Worm (Caenorhabditis elegans) whole organism, L4 larva: ENCODE results near the gene K09A9.6.

ENCODE experiments used
- D1046.2 ChIP-seq: fragments of 200-800 bp; sonication (Bioruptor generic); IDR thresholded peaks from 2 replicates; pipeline ENCODE4 v1.3.6; 2022; ENCODE audit warnings: missing genetic modification characterization, missing compliant biosample characterization
- F37D6.2 ChIP-seq: sonication (generic microtip); optimal IDR thresholded peaks from 2 replicates; lab custom pipeline; 2016; ENCODE audit warnings: mild to moderate bottlenecking, missing genetic modification characterization, missing compliant biosample characterization
- T20F7.1 ChIP-seq: fragments of 200-800 bp; sonication (Bioruptor generic); optimal IDR thresholded peaks from 2 replicates; lab custom pipeline; 2018; ENCODE audit warnings: mild to moderate bottlenecking, missing genetic modification characterization, missing compliant biosample characterization
- Y105C5A.15 ChIP-seq: fragments of 200-800 bp; sonication (Bioruptor generic); IDR thresholded peaks from 2 replicates; pipeline ENCODE4 v1.3.6; 2022; ENCODE audit warnings: missing genetic modification characterization, missing compliant biosample characterization
- ZK546.5 ChIP-seq, 2 experiments: sonication (generic microtip); optimal IDR thresholded peaks; 2 replicates each; lab custom pipeline; 2017; ENCODE audit warnings: missing biosample characterization in 2 of 2, missing genetic modification characterization in 2 of 2
- ama-1 ChIP-seq: fragments of 150-350 bp; optimal IDR thresholded peaks from 2 replicates; lab custom pipeline; 2014; ENCODE audit warnings: inconsistent platforms, mixed read lengths
- arid-1 ChIP-seq: fragments of 200-800 bp; sonication (Bioruptor generic); conservative IDR thresholded peaks from 2 replicates; pipeline ENCODE4 v1.3.6; 2022; ENCODE audit warnings: missing genetic modification reagents, missing genetic modification characterization, missing compliant biosample characterization
- attf-4 ChIP-seq: sonication (generic microtip); optimal IDR thresholded peaks from 3 replicates; lab custom pipeline; 2017; ENCODE audit warnings: missing biosample characterization, missing genetic modification characterization
- ceh-44 ChIP-seq: fragments of 200-800 bp; sonication (Bioruptor generic); IDR thresholded peaks from 2 replicates; pipeline ENCODE4 v1.3.6; 2022; ENCODE audit warnings: missing genetic modification reagents, missing genetic modification characterization, missing compliant biosample characterization
- ces-1 ChIP-seq: fragments of 150-350 bp; sonication (generic microtip); optimal IDR thresholded peaks from 4 replicates; lab custom pipeline; 2014; ENCODE audit warnings: missing biosample characterization, missing genetic modification reagents, missing genetic modification characterization
- daf-12 ChIP-seq: fragments of 150-350 bp; optimal IDR thresholded peaks from 2 replicates; lab custom pipeline; 2014; ENCODE audit warnings: missing biosample characterization, missing genetic modification reagents, missing genetic modification characterization
- dmd-9 ChIP-seq: fragments of 200-800 bp; sonication (Bioruptor generic); IDR thresholded peaks from 2 replicates; pipeline ENCODE4 v1.3.6; 2022; ENCODE audit warnings: missing genetic modification reagents, missing genetic modification characterization, missing compliant biosample characterization
- duxl-1 ChIP-seq: sonication (generic microtip); optimal IDR thresholded peaks from 2 replicates; lab custom pipeline; 2016; ENCODE audit warnings: mild to moderate bottlenecking, missing genetic modification characterization, moderate library complexity, missing compliant biosample characterization; ENCODE audit not compliant: poor library complexity
- egl-43 ChIP-seq: fragments of 200-800 bp; sonication (Bioruptor generic); IDR thresholded peaks from 2 replicates; pipeline ENCODE4 v1.3.6; 2022; ENCODE audit warnings: missing genetic modification reagents, missing genetic modification characterization, missing compliant biosample characterization
- fkh-10 ChIP-seq: fragments of 150-350 bp; optimal IDR thresholded peaks from 2 replicates; lab custom pipeline; 2014; ENCODE audit warnings: missing biosample characterization, missing genetic modification reagents, missing genetic modification characterization
- fos-1 ChIP-seq: fragments of 150-350 bp; optimal IDR thresholded peaks from 2 replicates; lab custom pipeline; 2014; ENCODE audit warnings: missing biosample characterization, missing genetic modification characterization
- hlh-30 ChIP-seq: sonication (generic microtip); optimal IDR thresholded peaks from 2 replicates; lab custom pipeline; 2017; ENCODE audit warnings: antibody characterized with exemption, mild to moderate bottlenecking, missing genetic modification characterization, missing compliant biosample characterization; ENCODE audit not compliant: insufficient read depth
- hmg-1.1 ChIP-seq: fragments of 200-800 bp; sonication (Bioruptor generic); IDR thresholded peaks from 2 replicates; pipeline ENCODE4 v1.3.6; 2022; ENCODE audit warnings: missing genetic modification reagents, missing genetic modification characterization, missing compliant biosample characterization
- jun-1 ChIP-seq: fragments of 150-350 bp; optimal IDR thresholded peaks from 2 replicates; lab custom pipeline; 2014; ENCODE audit warnings: missing biosample characterization, missing genetic modification reagents, missing genetic modification characterization
- lin-1 ChIP-seq: fragments of 200-800 bp; sonication (Bioruptor generic); IDR thresholded peaks from 2 replicates; pipeline ENCODE4 v1.3.6; 2022; ENCODE audit warnings: missing genetic modification reagents, missing genetic modification characterization, missing compliant biosample characterization
- lin-13 ChIP-seq: fragments of 150-350 bp; optimal IDR thresholded peaks from 2 replicates; lab custom pipeline; 2014; ENCODE audit warnings: missing biosample characterization, missing genetic modification reagents, missing genetic modification characterization
- lin-29 ChIP-seq: fragments of 200-800 bp; sonication (Bioruptor generic); IDR thresholded peaks from 2 replicates; pipeline ENCODE4 v1.3.6; 2022; ENCODE audit warnings: missing genetic modification reagents, missing genetic modification characterization, missing compliant biosample characterization
- lin-38 ChIP-seq: fragments of 200-800 bp; sonication (Bioruptor generic); IDR thresholded peaks from 2 replicates; pipeline ENCODE4 v1.3.6; 2022; ENCODE audit warnings: missing genetic modification reagents, missing genetic modification characterization, missing compliant biosample characterization
- lin-39 ChIP-seq: fragments of 150-350 bp; optimal IDR thresholded peaks from 2 replicates; lab custom pipeline; 2014; ENCODE audit warnings: missing biosample characterization, missing genetic modification reagents, missing genetic modification characterization
- lsy-2 ChIP-seq, 2 experiments: fragments of 150-350 bp in 1 of 2; sonication (generic microtip) in 1 of 2; optimal IDR thresholded peaks; 2 replicates each; lab custom pipeline; 2014 to 2017; ENCODE audit warnings: missing biosample characterization in 2 of 2, missing genetic modification characterization in 2 of 2
- mdl-1 ChIP-seq, 2 experiments: fragments of 150-350 bp in 1 of 2; sonication (generic microtip) in 1 of 2; optimal IDR thresholded peaks; 2 replicates each; lab custom pipeline; 2014 to 2017; ENCODE audit warnings: missing biosample characterization in 2 of 2, missing genetic modification characterization in 2 of 2
- mdt-29 ChIP-seq: fragments of 200-800 bp; sonication (Bioruptor generic); IDR thresholded peaks from 2 replicates; pipeline ENCODE4 v1.3.6; 2022; ENCODE audit warnings: missing genetic modification reagents, missing genetic modification characterization, missing compliant biosample characterization
- mep-1 ChIP-seq: fragments of 150-350 bp; sonication (generic microtip); optimal IDR thresholded peaks from 3 replicates; lab custom pipeline; 2014; ENCODE audit warnings: missing biosample characterization, missing genetic modification characterization
- nhr-10 ChIP-seq: fragments of 150-350 bp; optimal IDR thresholded peaks from 2 replicates; lab custom pipeline; 2014; ENCODE audit warnings: missing biosample characterization, missing genetic modification characterization
- nhr-102 ChIP-seq: sonication (generic microtip); optimal IDR thresholded peaks from 2 replicates; lab custom pipeline; 2016; ENCODE audit warnings: mild to moderate bottlenecking, missing genetic modification characterization, moderate library complexity, missing compliant biosample characterization
- nhr-11 ChIP-seq: fragments of 150-350 bp; optimal IDR thresholded peaks from 2 replicates; lab custom pipeline; 2014; ENCODE audit warnings: missing biosample characterization, missing genetic modification characterization
- nhr-111 ChIP-seq: fragments of 200-800 bp; sonication (Bioruptor generic); optimal IDR thresholded peaks from 2 replicates; lab custom pipeline; 2018; ENCODE audit warnings: mild to moderate bottlenecking, missing genetic modification characterization, missing compliant biosample characterization
- nhr-237 ChIP-seq: sonication (generic microtip); optimal IDR thresholded peaks from 2 replicates; lab custom pipeline; 2017; ENCODE audit warnings: missing biosample characterization, missing genetic modification characterization
- nhr-25 ChIP-seq: sonication (generic microtip); optimal IDR thresholded peaks from 2 replicates; lab custom pipeline; 2017; ENCODE audit warnings: missing genetic modification characterization, mild to moderate bottlenecking, missing compliant biosample characterization, antibody characterized with exemption, moderate library complexity, borderline replicate concordance; ENCODE audit not compliant: insufficient read depth
- nhr-28 ChIP-seq: fragments of 150-350 bp; optimal IDR thresholded peaks from 2 replicates; lab custom pipeline; 2014; ENCODE audit warnings: missing biosample characterization, missing genetic modification characterization
- nhr-42 ChIP-seq: fragments of 200-800 bp; sonication (Bioruptor generic); IDR thresholded peaks from 2 replicates; pipeline ENCODE4 v1.3.6; 2022; ENCODE audit warnings: missing genetic modification characterization, missing compliant biosample characterization
- nhr-48 ChIP-seq: sonication (generic microtip); optimal IDR thresholded peaks from 2 replicates; lab custom pipeline; 2016; ENCODE audit warnings: mild to moderate bottlenecking, missing genetic modification characterization, missing compliant biosample characterization
- nhr-76 ChIP-seq: fragments of 150-350 bp; optimal IDR thresholded peaks from 2 replicates; lab custom pipeline; 2014; ENCODE audit warnings: missing biosample characterization, missing genetic modification characterization
- pha-4 ChIP-seq, 2 experiments: fragments of 150-350 bp in 1 of 2; fragments of 200-800 bp in 1 of 2; sonication (Bioruptor generic) in 1 of 2; IDR thresholded peaks in 1 of 2; optimal IDR thresholded peaks in 1 of 2; 2 replicates each; pipeline versions ENCODE4 v1.3.6 to Lab custom; 2014 to 2022; ENCODE audit warnings: missing genetic modification characterization in 2 of 2, missing genetic modification reagents in 2 of 2, missing biosample characterization in 1 of 2, missing compliant biosample characterization in 1 of 2
- set-16 ChIP-seq: fragments of 200-800 bp; sonication (Bioruptor generic); IDR thresholded peaks from 2 replicates; pipeline ENCODE4 v1.3.6; 2022; ENCODE audit warnings: missing genetic modification reagents, missing genetic modification characterization, missing compliant biosample characterization
- snpc-1.2 ChIP-seq: fragments of 200-800 bp; sonication (Bioruptor generic); IDR thresholded peaks from 2 replicates; pipeline ENCODE4 v1.3.6; 2022; ENCODE audit warnings: missing genetic modification reagents, missing genetic modification characterization, missing compliant biosample characterization
- snpc-4 ChIP-seq: fragments of 150-350 bp; optimal IDR thresholded peaks from 2 replicates; lab custom pipeline; 2014; ENCODE audit warnings: missing biosample characterization, missing genetic modification characterization
- tag-97 ChIP-seq: fragments of 200-800 bp; sonication (Bioruptor generic); IDR thresholded peaks from 2 replicates; pipeline ENCODE4 v1.3.6; 2022; ENCODE audit warnings: missing genetic modification characterization, missing compliant biosample characterization
- vab-7 ChIP-seq: fragments of 200-800 bp; sonication (Bioruptor generic); IDR thresholded peaks from 2 replicates; pipeline ENCODE4 v1.3.6; 2022; ENCODE audit warnings: missing genetic modification reagents, missing genetic modification characterization, missing compliant biosample characterization
- zag-1 ChIP-seq: fragments of 150-350 bp; optimal IDR thresholded peaks from 2 replicates; lab custom pipeline; 2014; ENCODE audit warnings: missing biosample characterization, missing genetic modification characterization
- zfp-3 ChIP-seq: fragments of 200-800 bp; sonication (Bioruptor generic); conservative IDR thresholded peaks from 2 replicates; pipeline ENCODE4 v1.3.6; 2022; ENCODE audit warnings: missing genetic modification reagents, missing genetic modification characterization, missing compliant biosample characterization
- zip-2 ChIP-seq: fragments of 150-350 bp; optimal IDR thresholded peaks from 2 replicates; lab custom pipeline; 2014; ENCODE audit warnings: missing biosample characterization, missing genetic modification characterization
- ztf-7 ChIP-seq: fragments of 150-350 bp; optimal IDR thresholded peaks from 2 replicates; lab custom pipeline; 2014; ENCODE audit warnings: missing biosample characterization, missing genetic modification characterization

The K09A9.6 gene

ce11 chrX:15567986-15568940, 8.8 kb upstream of the K09A9.6 start, which contains the start of gene dyn-1 (continued):
- TF ChIP-seq nhr-102 (peak; percentile 61), nhr-25 (tag; lab: Kevin White, UChicago) (no peak), ztf-7 (tag; lab: Kevin White, UChicago) (no peak), D1046.2 (GFP tag; lab: Robert Waterston, UW) (no peak), nhr-76 (tag; lab: Kevin White, UChicago) (no peak), ama-1 (lab: Kevin White, UChicago) (no peak), ceh-44 (GFP tag; lab: Robert Waterston, UW) (no peak), zip-2 (no peak), zfp-3 (GFP tag; lab: Robert Waterston, UW) (no peak), mdt-29 (GFP tag; lab: Robert Waterston, UW) (no peak), ces-1 (GFP tag; lab: Kevin White, UChicago) (no peak), hlh-30 (tag; lab: Kevin White, UChicago) (peak; percentile 69), zag-1 (no peak), fkh-10 (no peak), mep-1 (peak; percentile 88), F37D6.2 (tag; lab: Kevin White, UChicago) (no peak), set-16 (peak; percentile 64), nhr-42 (0 out of 2 replicates have a peak, but pooled peaks have one; percentile 35), nhr-11 (tag; lab: Kevin White, UChicago) (peak; percentile 16), nhr-10 (tag; lab: Kevin White, UChicago) (no peak), attf-4 (tag; lab: Kevin White, UChicago) (no peak), Y105C5A.15 (GFP tag; lab: Robert Waterston, UW) (no peak), arid-1 (GFP tag; lab: Robert Waterston, UW) (no peak), hmg-1.1 (peak; percentile 67), snpc-4 (tag; lab: Kevin White, UChicago) (no peak), duxl-1 (peak; percentile 13), nhr-111 (GFP tag; lab: Kevin White, UChicago) (no peak), lin-39 (tag; lab: Kevin White, UChicago) (no peak), lin-29 (0 out of 2 replicates have a peak, but pooled peaks have one; percentile 18), fos-1 (tag; lab: Kevin White, UChicago) (no peak), pha-4 (GFP tag; IDR thresholded peaks at IDR 0.05; lab: Robert Waterston, UW) (0 out of 2 replicates have a peak, but pooled peaks have one; percentile 45), pha-4 (tag; optimal IDR thresholded peaks at IDR 0.05; lab: Kevin White, UChicago) (no peak), jun-1 (tag; lab: Kevin White, UChicago) (no peak), T20F7.1 (no peak), nhr-237 (tag; lab: Kevin White, UChicago) (no peak), lin-1 (GFP tag; lab: Robert Waterston, UW) (no peak), tag-97 (no peak), lsy-2 (tag; optimal IDR thresholded peaks at IDR 0.05; lab: Kevin White, UChicago) (peak in 1 of 2 experiments; percentile 69), daf-12 (no peak), ZK546.5 (tag; optimal IDR thresholded peaks at IDR 0.05; lab: Kevin White, UChicago) (no peak), lin-38 (GFP tag; lab: Robert Waterston, UW) (no peak), nhr-48 (peak; percentile 63), vab-7 (GFP tag; lab: Robert Waterston, UW) (no peak), nhr-28 (peak; percentile 71), lin-13 (GFP tag; lab: Kevin White, UChicago) (no peak), snpc-1.2 (GFP tag; lab: Robert Waterston, UW) (no peak), mdl-1 (tag; optimal IDR thresholded peaks at IDR 0.05; lab: Kevin White, UChicago) (peak in 1 of 2 experiments; percentile 78), dmd-9 (0 out of 2 replicates have a peak, but pooled peaks have one; percentile 8), egl-43 (GFP tag; lab: Robert Waterston, UW) (peak; percentile 21; the same call in 1 of the 2 replicates)
